Fruit fly (Drosophila melanogaster): ENCODE measurements around the gene CAH3.

The CAH3 gene

dm6 chrX:8676631-8677224 lies 4.3 kb upstream of the CAH3 start, which contains the start of gene Rubicon (continued):
- no peak for TF ChIP-seq CG11762 (GFP tag; optimal IDR thresholded peaks at IDR 0.05; ENCODE audit: insufficient read depth)
- TF ChIP-seq acj6 (GFP tag; optimal IDR thresholded peaks at IDR 0.05): no peak
- TF ChIP-seq CG6854 (GFP tag; optimal IDR thresholded peaks at IDR 0.05): peak; percentile 5
- TF ChIP-seq net (GFP tag; optimal IDR thresholded peaks at IDR 0.05): no peak
- peak; percentile 68 for TF ChIP-seq Gug (GFP tag; IDR thresholded peaks at IDR 0.05)
- no peak for TF ChIP-seq lz (GFP tag; optimal IDR thresholded peaks at IDR 0.05)
- no peak for TF ChIP-seq Hr4 (GFP tag; optimal IDR thresholded peaks at IDR 0.05)
- peak; percentile 60 for TF ChIP-seq CG10669 (GFP tag; optimal IDR thresholded peaks at IDR 0.05)
- peak; percentile 81 for TF ChIP-seq CG6276 (GFP tag; optimal IDR thresholded peaks at IDR 0.05)
- peak; percentile 75 for TF ChIP-seq CG6808 (GFP tag; optimal IDR thresholded peaks at IDR 0.05)
- TF ChIP-seq eg (GFP tag; IDR thresholded peaks at IDR 0.05): peak; percentile 88
- no peak for TF ChIP-seq Hr39 (GFP tag; optimal IDR thresholded peaks at IDR 0.05)
- TF ChIP-seq Lpt (GFP tag; optimal IDR thresholded peaks at IDR 0.05): no peak
- TF ChIP-seq CG11294 (GFP tag; IDR thresholded peaks at IDR 0.05): no peak
- peak; percentile 29 for TF ChIP-seq CG3919 (GFP tag; optimal IDR thresholded peaks at IDR 0.05)
- TF ChIP-seq CG11902 (GFP tag; optimal IDR thresholded peaks at IDR 0.05): no peak
- TF ChIP-seq Eip93F (GFP tag; optimal IDR thresholded peaks at IDR 0.05): no peak
- TF ChIP-seq CG8632 (GFP tag; optimal IDR thresholded peaks at IDR 0.05): no peak
- TF ChIP-seq CG4318 (GFP tag; optimal IDR thresholded peaks at IDR 0.05): no peak
- TF ChIP-seq Sox102F (GFP tag; optimal IDR thresholded peaks at IDR 0.05): no peak
- TF ChIP-seq cyc (GFP tag; optimal IDR thresholded peaks at IDR 0.05): peak; percentile 33
- TF ChIP-seq CG34406 (GFP tag; optimal IDR thresholded peaks at IDR 0.05): no peak
- no peak for TF ChIP-seq CG31627 (GFP tag; optimal IDR thresholded peaks at IDR 0.05)
- TF ChIP-seq CG6792 (GFP tag; optimal IDR thresholded peaks at IDR 0.05): no peak
- TF ChIP-seq CG10631 (GFP tag; optimal IDR thresholded peaks at IDR 0.05): no peak
- peak in 1 of 2 experiments; percentile 66 for TF ChIP-seq salr (GFP tag; optimal IDR thresholded peaks at IDR 0.05)
- peak; percentile 0 for TF ChIP-seq esn (GFP tag; optimal IDR thresholded peaks at IDR 0.05)
- TF ChIP-seq CG3032 (tag; optimal IDR thresholded peaks at IDR 0.05): peak; percentile 53
- peak; percentile 44 for TF ChIP-seq svp (GFP tag)

dm6 chrX:8677434-8677833 lies 3.6 kb upstream of the CAH3 start:
- TF ChIP-seq Eip75B (GFP tag; optimal IDR thresholded peaks at IDR 0.05) (peak; percentile 89), salr (GFP tag; optimal IDR thresholded peaks at IDR 0.05) (no peak), eg (GFP tag; IDR thresholded peaks at IDR 0.05) (peak; percentile 96), CG8632 (GFP tag; optimal IDR thresholded peaks at IDR 0.05) (no peak), CG6808 (GFP tag; optimal IDR thresholded peaks at IDR 0.05) (no peak), topi (GFP tag; optimal IDR thresholded peaks at IDR 0.05) (peak; percentile 53), Sox14 (GFP tag; optimal IDR thresholded peaks at IDR 0.05) (peak; percentile 28), CG6854 (GFP tag; optimal IDR thresholded peaks at IDR 0.05) (no peak), fkh (GFP tag; optimal IDR thresholded peaks at IDR 0.05) (peak; percentile 14), Hr4 (GFP tag; optimal IDR thresholded peaks at IDR 0.05) (peak; percentile 93), Ets21C (GFP tag; optimal IDR thresholded peaks at IDR 0.05) (no peak), achi (GFP tag; optimal IDR thresholded peaks at IDR 0.05) (peak; percentile 21), Hr38 (GFP tag; optimal IDR thresholded peaks at IDR 0.05) (no peak), CG31627 (GFP tag; optimal IDR thresholded peaks at IDR 0.05) (peak; percentile 50), fd85E (GFP tag; optimal IDR thresholded peaks at IDR 0.05) (no peak), CG8119 (GFP tag; IDR thresholded peaks at IDR 0.05) (peak; percentile 12; the same call in 2 of the 3 replicates), CG6792 (GFP tag; optimal IDR thresholded peaks at IDR 0.05) (peak; percentile 14), svp (GFP tag) (peak; percentile 96), Sox15 (GFP tag; optimal IDR thresholded peaks at IDR 0.05) (no peak), CG16779 (tag; optimal IDR thresholded peaks at IDR 0.05) (peak; percentile 61), esn (GFP tag; optimal IDR thresholded peaks at IDR 0.05) (peak; percentile 58), Sox102F (GFP tag; optimal IDR thresholded peaks at IDR 0.05) (peak; percentile 14), net (GFP tag; optimal IDR thresholded peaks at IDR 0.05) (no peak), Ets96B (tag; optimal IDR thresholded peaks at IDR 0.05) (peak; percentile 2), CG3032 (tag; optimal IDR thresholded peaks at IDR 0.05) (peak; percentile 77), CG10631 (GFP tag; optimal IDR thresholded peaks at IDR 0.05) (no peak), spab (GFP tag; optimal IDR thresholded peaks at IDR 0.05) (no peak), CG4318 (GFP tag; optimal IDR thresholded peaks at IDR 0.05) (peak; percentile 33), CG11294 (GFP tag; IDR thresholded peaks at IDR 0.05) (no peak; the same call in 1 of the 2 replicates), Blimp-1 (GFP tag; optimal IDR thresholded peaks at IDR 0.05) (no peak), Gug (GFP tag; IDR thresholded peaks at IDR 0.05) (peak; percentile 49), CG7368 (GFP tag; optimal IDR thresholded peaks at IDR 0.05) (peak; percentile 45), lz (GFP tag; optimal IDR thresholded peaks at IDR 0.05) (peak; percentile 62), dac (GFP tag; optimal IDR thresholded peaks at IDR 0.05) (no peak), CG1621 (tag; optimal IDR thresholded peaks at IDR 0.05) (no peak), ss (GFP tag; optimal IDR thresholded peaks at IDR 0.05) (peak; percentile 7 to 62), Lpt (GFP tag; optimal IDR thresholded peaks at IDR 0.05) (no peak), CG10669 (GFP tag; optimal IDR thresholded peaks at IDR 0.05) (no peak)

Measured in whole organism, prepupa.